Fruit fly (Drosophila melanogaster): Measurements from ENCODE around the gene Ns3.

Gene Ns3

DNA sequence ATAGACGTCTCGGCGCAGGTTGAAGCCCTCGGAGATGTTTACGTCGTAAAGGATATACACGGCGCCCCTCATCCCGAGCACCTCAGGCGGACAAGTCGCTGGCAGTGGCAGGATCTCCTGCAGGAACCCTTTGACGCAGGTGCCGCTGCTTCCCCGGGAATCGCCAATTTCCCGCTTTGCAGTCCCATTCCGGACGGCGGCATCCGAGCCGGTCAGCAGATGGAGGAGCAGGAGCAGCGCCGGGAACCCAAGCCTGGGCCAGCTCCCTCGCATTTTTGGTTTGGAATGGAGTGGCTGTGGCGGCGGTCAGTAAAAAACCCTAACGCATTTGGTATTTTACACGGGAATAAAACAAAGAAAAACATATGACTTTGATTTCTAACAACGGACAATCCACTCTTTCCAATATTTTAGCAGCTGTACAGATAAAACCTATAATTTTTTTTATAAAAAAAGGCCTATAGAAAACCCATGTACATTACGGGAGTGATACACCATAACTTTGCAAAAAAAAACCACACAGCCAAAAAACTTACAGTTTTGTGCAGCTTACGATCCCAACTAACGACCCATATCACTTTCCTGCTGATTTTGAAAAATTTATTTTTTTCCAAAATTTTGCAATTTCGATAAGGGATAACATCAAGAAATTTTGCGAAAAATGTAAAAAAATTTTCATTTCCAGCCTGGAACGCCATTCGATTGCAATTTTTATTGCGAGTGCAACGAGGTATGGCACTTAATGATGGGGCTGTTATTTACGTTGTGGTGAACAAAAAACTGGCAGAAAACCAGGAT lies 1.9 kb upstream of the Ns3 start, which contains the start of the genes O-fut2 and CG14777:
TSS of gene O-fut2 (minus strand) at position 290 of the 798 bp plus-strand sequence.
TSS of gene CG14777 (plus strand) at position 428 of the 798 bp plus-strand sequence.
- TF ChIP-seq CG17801 (GFP tag; optimal IDR thresholded peaks at IDR 0.05; ENCODE audit: partially characterized antibody): no peak

DNA sequence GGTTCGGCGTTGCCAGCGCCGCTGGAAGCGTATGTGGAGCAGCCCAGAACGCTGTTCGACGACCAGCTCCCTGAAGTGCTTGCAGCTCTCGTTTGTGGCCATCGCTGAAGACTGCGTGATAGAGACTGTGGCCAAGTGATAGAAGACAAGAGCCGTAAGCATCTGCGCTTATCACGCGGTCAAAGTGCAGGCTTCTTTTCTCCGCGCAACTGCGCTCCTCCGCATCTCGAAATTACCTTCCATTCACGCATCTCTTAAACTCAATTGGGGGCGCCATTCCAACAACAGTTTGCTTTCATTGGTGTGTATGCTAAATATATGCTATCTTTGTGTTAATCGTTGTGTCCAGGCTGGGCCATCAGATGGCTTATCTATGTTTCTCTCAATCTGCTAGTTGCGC lies 2.5 kb downstream of the Ns3 start, which contains the start of gene CG14787:
TSS of gene CG14787 (minus strand) at position 133 of the 400 bp plus-strand sequence.
- TF ChIP-seq CG17801 (GFP tag; optimal IDR thresholded peaks at IDR 0.05; ENCODE audit: partially characterized antibody): no peak

DNA sequence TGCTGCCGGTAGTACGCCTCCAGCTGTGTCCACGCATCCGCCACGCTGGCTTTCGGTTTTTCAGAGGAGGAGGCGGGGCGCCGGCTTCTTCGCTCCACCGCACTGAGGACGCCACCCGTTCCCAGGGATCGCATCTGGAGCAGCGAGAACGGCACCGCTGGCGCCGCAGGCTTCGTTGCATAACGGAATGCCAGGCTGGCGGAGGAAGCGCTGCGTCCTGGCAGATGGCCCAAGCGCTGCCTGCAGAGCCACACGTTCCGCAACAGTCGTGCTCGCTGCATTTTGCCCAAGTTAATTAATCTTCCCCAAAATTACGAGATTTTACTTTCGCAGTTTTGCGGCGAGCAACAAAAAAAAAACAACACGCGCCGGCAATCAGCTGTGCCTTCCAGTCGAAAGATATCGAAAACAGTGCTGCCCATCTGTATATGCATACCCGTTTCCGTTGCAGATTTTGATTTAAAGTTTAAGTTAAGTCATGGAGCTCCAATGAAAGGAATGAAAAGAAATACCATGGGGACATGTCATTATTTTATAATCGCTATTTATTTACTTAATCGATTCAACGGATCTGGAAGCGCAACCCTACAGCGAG lies 3.6 kb downstream of the Ns3 start, which contains the start of gene Lrpprc2:
TSS of gene Lrpprc2 (minus strand) at position 340 of the 595 bp plus-strand sequence.
- no peak for TF ChIP-seq CG17801 (GFP tag; optimal IDR thresholded peaks at IDR 0.05; ENCODE audit: partially characterized antibody)

DNA sequence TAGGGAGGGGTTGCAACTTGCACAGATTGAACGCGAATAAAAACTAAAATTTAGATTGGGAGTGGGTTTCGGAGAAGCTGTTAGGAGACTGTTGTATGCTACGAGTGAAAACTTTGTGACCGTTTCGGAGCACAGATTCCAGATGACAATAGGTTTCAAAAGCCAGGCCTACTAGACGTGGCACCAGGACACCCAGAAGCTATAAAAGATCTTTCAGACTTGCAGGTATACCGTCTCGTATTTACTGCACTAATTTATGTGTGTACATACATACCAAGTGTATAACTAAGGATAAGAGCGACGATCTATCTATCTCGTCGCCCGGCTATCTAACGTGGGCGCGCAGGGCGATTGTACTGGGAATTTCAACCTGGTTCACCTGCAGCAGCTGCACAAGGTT lies 7.1 kb downstream of the Ns3 start, which contains the start of gene CG14785:
TSS of gene CG14785 (minus strand) at position 101 of the 400 bp plus-strand sequence.
- no peak for TF ChIP-seq CG17801 (GFP tag; optimal IDR thresholded peaks at IDR 0.05; ENCODE audit: partially characterized antibody)

DNA sequence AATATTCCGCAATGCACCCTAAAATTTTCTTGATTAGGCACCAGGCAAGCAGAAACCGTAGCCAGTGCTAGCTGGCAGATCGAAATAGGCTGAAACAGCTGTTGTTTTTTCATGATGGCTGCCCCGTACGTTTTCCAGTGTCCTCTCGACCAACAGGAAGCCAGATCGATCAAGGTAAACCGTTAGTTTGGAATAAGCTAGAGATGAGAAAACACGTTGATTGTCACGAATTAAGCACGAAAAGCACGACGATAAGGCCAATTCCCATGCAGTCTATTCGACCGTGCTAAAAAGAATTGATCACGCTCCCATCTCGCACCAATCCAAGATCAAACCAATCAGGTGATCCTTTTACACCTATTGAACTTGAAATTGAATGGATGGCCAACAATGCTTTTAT lies 9.2 kb downstream of the Ns3 start:
- no peak for TF ChIP-seq CG17801 (GFP tag; optimal IDR thresholded peaks at IDR 0.05; ENCODE audit: partially characterized antibody)

- no peak for TF ChIP-seq CG17801 (GFP tag; optimal IDR thresholded peaks at IDR 0.05; ENCODE audit: partially characterized antibody)
These were observed 11.9 kb downstream of the Ns3 start, which contains the start of gene Gr2a for dm6 chrX:1452130-1452529. Gene Gr2a, plus strand, starts transcription at chrX:1452430.

dm6 chrX:1414269-1414668 lies 49.8 kb downstream of the Ns3 start:
- no peak for TF ChIP-seq CG17801 (GFP tag; optimal IDR thresholded peaks at IDR 0.05; ENCODE audit: partially characterized antibody)
